Worm (Caenorhabditis elegans): Measurements from ENCODE around the gene F18E9.8.
A peak's percentile ranks its signal among the peaks of the same experiment; 100 is the strongest.

F18E9.8 gene

ce11 chrX:8565810-8566416 is 15.4 kb downstream of the F18E9.8 start:
- TF ChIP-seq elt-3 (tag; optimal IDR thresholded peaks at IDR 0.05) (no peak), sem-2 (GFP tag; optimal IDR thresholded peaks at IDR 0.05) (no peak), cnd-1 (tag; optimal IDR thresholded peaks at IDR 0.05) (peak; percentile 10), unc-62 (GFP tag; optimal IDR thresholded peaks at IDR 0.05) (peak; percentile 65), hlh-1 (tag; optimal IDR thresholded peaks at IDR 0.05) (peak; percentile 28), unc-120 (tag; optimal IDR thresholded peaks at IDR 0.05; ENCODE audit: poor library complexity, severe bottlenecking) (peak; percentile 48), nhr-2 (tag; optimal IDR thresholded peaks at IDR 0.05) (no peak), mls-2 (tag; optimal IDR thresholded peaks at IDR 0.05) (peak; percentile 15), ces-1 (GFP tag; optimal IDR thresholded peaks at IDR 0.05) (peak; percentile 46), ham-2 (GFP tag; optimal IDR thresholded peaks at IDR 0.05) (peak; percentile 11), lsy-2 (tag; optimal IDR thresholded peaks at IDR 0.05) (peak; percentile 17), sptf-1 (tag; optimal IDR thresholded peaks at IDR 0.05) (peak; percentile 36)

- no peak for TF ChIP-seq tbx-8 (GFP tag; optimal IDR thresholded peaks at IDR 0.05)
- no peak for TF ChIP-seq snpc-4 (tag; optimal IDR thresholded peaks at IDR 0.05)
- no peak for TF ChIP-seq sptf-1 (tag; optimal IDR thresholded peaks at IDR 0.05)
- TF ChIP-seq ztf-11 (tag; optimal IDR thresholded peaks at IDR 0.05) = no peak
- TF ChIP-seq ceh-43 (GFP tag; optimal IDR thresholded peaks at IDR 0.05) = no peak
- no peak for TF ChIP-seq nhr-28 (tag; optimal IDR thresholded peaks at IDR 0.05)
- no peak for TF ChIP-seq zip-8 (tag; optimal IDR thresholded peaks at IDR 0.05)
- TF ChIP-seq mab-5 (tag; optimal IDR thresholded peaks at IDR 0.05) = no peak
- no peak for TF ChIP-seq bed-3 (GFP tag; optimal IDR thresholded peaks at IDR 0.05)
Measured at ce11 chrX:8564451-8564795, 16.9 kb downstream of the F18E9.8 start.

- TF ChIP-seq unc-39 (tag; optimal IDR thresholded peaks at IDR 0.05) (no peak), ham-2 (GFP tag; optimal IDR thresholded peaks at IDR 0.05) (peak; percentile 43)
Measured at ce11 chrX:8563663-8564450, 17.5 kb downstream of the F18E9.8 start.

- no peak for TF ChIP-seq mab-5 (tag; optimal IDR thresholded peaks at IDR 0.05)
- TF ChIP-seq ceh-39 (tag; optimal IDR thresholded peaks at IDR 0.05) = no peak
- TF ChIP-seq ces-1 (GFP tag; optimal IDR thresholded peaks at IDR 0.05) = no peak
- no peak for TF ChIP-seq hlh-1 (tag; optimal IDR thresholded peaks at IDR 0.05)
- no peak for TF ChIP-seq unc-39 (tag; optimal IDR thresholded peaks at IDR 0.05)
- TF ChIP-seq nhr-2 (tag; optimal IDR thresholded peaks at IDR 0.05) = no peak
Measured at ce11 chrX:8562586-8562985, 18.8 kb downstream of the F18E9.8 start.

- TF ChIP-seq ces-1 (GFP tag; optimal IDR thresholded peaks at IDR 0.05) = peak; percentile 27
- no peak for TF ChIP-seq snpc-4 (tag; optimal IDR thresholded peaks at IDR 0.05)
- TF ChIP-seq lin-13 (tag; optimal IDR thresholded peaks at IDR 0.05) = peak; percentile 36
- no peak for TF ChIP-seq lsy-2 (tag; optimal IDR thresholded peaks at IDR 0.05)
- peak; percentile 24 for TF ChIP-seq sptf-1 (tag; optimal IDR thresholded peaks at IDR 0.05)
- peak; percentile 54 for TF ChIP-seq ceh-39 (tag; optimal IDR thresholded peaks at IDR 0.05)
- peak; percentile 18 for TF ChIP-seq lin-32 (GFP tag; optimal IDR thresholded peaks at IDR 0.05)
- no peak for TF ChIP-seq nhr-76 (tag; optimal IDR thresholded peaks at IDR 0.05)
- no peak for TF ChIP-seq nhr-28 (tag; optimal IDR thresholded peaks at IDR 0.05)
- peak; percentile 56 for TF ChIP-seq nhr-2 (tag; optimal IDR thresholded peaks at IDR 0.05)
- TF ChIP-seq M03D4.4 (tag; optimal IDR thresholded peaks at IDR 0.05) = peak; percentile 17
- no peak for TF ChIP-seq nhr-12 (tag; optimal IDR thresholded peaks at IDR 0.05)
- peak; percentile 43 for TF ChIP-seq mep-1 (tag; optimal IDR thresholded peaks at IDR 0.05)
- no peak for TF ChIP-seq ceh-83 (GFP tag; optimal IDR thresholded peaks at IDR 0.05)
- TF ChIP-seq unc-62 (GFP tag; optimal IDR thresholded peaks at IDR 0.05) = no peak
- peak; percentile 77 for TF ChIP-seq unc-120 (tag; optimal IDR thresholded peaks at IDR 0.05; ENCODE audit: poor library complexity, severe bottlenecking)
- TF ChIP-seq mls-2 (tag; optimal IDR thresholded peaks at IDR 0.05) = peak; percentile 44
- TF ChIP-seq pha-4 (tag; optimal IDR thresholded peaks at IDR 0.05) = peak; percentile 36
Measured at ce11 chrX:8556614-8557196, 24.6 kb downstream of the F18E9.8 start, which contains the start of gene utx-1. TSS of gene utx-1 (plus strand) at chrX:8557146.

All from whole organism, mixed stage, embryonic.